Fruit fly (Drosophila melanogaster): ENCODE data around the gene CG14453.
"Not testable (repeated sequence)": the region's sequence is repeated elsewhere in the genome, so short reads cannot be mapped to it uniquely, and the experiment has no call there.

Gene CG14453

dm6 chr3L:22680932-22681331 lies 13.0 kb upstream of the CG14453 start:
- TF ChIP-seq bab1 (GFP tag; optimal IDR thresholded peaks at IDR 0.05) (no peak), cic (GFP tag; optimal IDR thresholded peaks at IDR 0.05) (no peak), CG7045 (GFP tag; optimal IDR thresholded peaks at IDR 0.05) (no peak), tj (GFP tag; optimal IDR thresholded peaks at IDR 0.05) (no peak), kay (GFP tag; ENCODE audit: borderline replicate concordance) (no peak)

dm6 chr3L:22686987-22687386 lies 6.9 kb upstream of the CG14453 start, which contains the start of the genes CG14455 and CG14456:
CG14455 (minus strand) TSS chr3L:22687087.
CG14456 (plus strand) TSS chr3L:22687222.
- no peak for TF ChIP-seq bab1 (GFP tag; optimal IDR thresholded peaks at IDR 0.05)
- no peak for TF ChIP-seq CG11617 (GFP tag; optimal IDR thresholded peaks at IDR 0.05)
- TF ChIP-seq cnc (optimal IDR thresholded peaks at IDR 0.05): no peak

dm6 chr3L:22692428-22692827 lies 1.5 kb upstream of the CG14453 start, which contains the start of gene CG14454:
CG14454 (minus strand) TSS chr3L:22692528.
- TF ChIP-seq cnc (optimal IDR thresholded peaks at IDR 0.05); cic (GFP tag; optimal IDR thresholded peaks at IDR 0.05); CG33017 (tag; optimal IDR thresholded peaks at IDR 0.05): not testable (repeated sequence)

dm6 chr3L:22695653-22696052 lies 1.8 kb downstream of the CG14453 start, which contains the start of gene CG14452:
CG14452 (plus strand) TSS chr3L:22695953.
- TF ChIP-seq Clk (GFP tag; optimal IDR thresholded peaks at IDR 0.05) (no peak), cnc (optimal IDR thresholded peaks at IDR 0.05) (no peak), CG7045 (GFP tag; optimal IDR thresholded peaks at IDR 0.05) (no peak), kay (GFP tag; ENCODE audit: borderline replicate concordance) (no peak), Mnt (GFP tag; optimal IDR thresholded peaks at IDR 0.05) (no peak), CG12768 (GFP tag; optimal IDR thresholded peaks at IDR 0.05) (no peak), CG11617 (GFP tag; optimal IDR thresholded peaks at IDR 0.05) (no peak), CG5204 (GFP tag; optimal IDR thresholded peaks at IDR 0.05) (no peak), CG14711 (tag; optimal IDR thresholded peaks at IDR 0.05) (no peak), Crg-1 (GFP tag; optimal IDR thresholded peaks at IDR 0.05) (no peak)

dm6 chr3L:22696930-22697329 lies 3.0 kb downstream of the CG14453 start, which contains the start of gene CG32453:
CG32453 (plus strand) TSS chr3L:22697230.
- TF ChIP-seq cnc (optimal IDR thresholded peaks at IDR 0.05); CG14711 (tag; optimal IDR thresholded peaks at IDR 0.05); kay (GFP tag; ENCODE audit: borderline replicate concordance): not testable (repeated sequence)

- TF ChIP-seq CG33017 (tag; optimal IDR thresholded peaks at IDR 0.05): no peak
- TF ChIP-seq CG14711 (tag; optimal IDR thresholded peaks at IDR 0.05): no peak
- no peak for TF ChIP-seq CG7101 (tag; optimal IDR thresholded peaks at IDR 0.05)
- TF ChIP-seq Hr96 (GFP tag; optimal IDR thresholded peaks at IDR 0.05): no peak
- TF ChIP-seq tj (GFP tag; optimal IDR thresholded peaks at IDR 0.05): no peak
- TF ChIP-seq bab1 (GFP tag; optimal IDR thresholded peaks at IDR 0.05): no peak
- no peak for TF ChIP-seq pad (GFP tag; optimal IDR thresholded peaks at IDR 0.05)
- no peak for TF ChIP-seq Clk (GFP tag; optimal IDR thresholded peaks at IDR 0.05)
- no peak for TF ChIP-seq cic (GFP tag; optimal IDR thresholded peaks at IDR 0.05)
- no peak for TF ChIP-seq CG12768 (GFP tag; optimal IDR thresholded peaks at IDR 0.05)
- TF ChIP-seq cnc (optimal IDR thresholded peaks at IDR 0.05): no peak
- TF ChIP-seq ovo (GFP tag; optimal IDR thresholded peaks at IDR 0.05): no peak
- no peak for TF ChIP-seq toe (GFP tag; optimal IDR thresholded peaks at IDR 0.05)
- TF ChIP-seq CG7045 (GFP tag; optimal IDR thresholded peaks at IDR 0.05): no peak
- TF ChIP-seq Crg-1 (GFP tag; optimal IDR thresholded peaks at IDR 0.05): no peak
- no peak for TF ChIP-seq Mnt (GFP tag; optimal IDR thresholded peaks at IDR 0.05)
- no peak for TF ChIP-seq kay (GFP tag; ENCODE audit: borderline replicate concordance)
- TF ChIP-seq CG5204 (GFP tag; optimal IDR thresholded peaks at IDR 0.05): no peak
- TF ChIP-seq CG1620 (GFP tag; optimal IDR thresholded peaks at IDR 0.05): no peak
- no peak for TF ChIP-seq CG11617 (GFP tag; optimal IDR thresholded peaks at IDR 0.05)
These were observed 5.2 kb downstream of the CG14453 start, which contains the start of gene CG45116 for dm6 chr3L:22699133-22699532. CG45116 (plus strand) TSS chr3L:22699433.

dm6 chr3L:22711855-22712254 lies 18.0 kb downstream of the CG14453 start, which contains the start of gene CG11370:
CG11370 (plus strand) TSS chr3L:22712155.
- TF ChIP-seq CG12768 (GFP tag; optimal IDR thresholded peaks at IDR 0.05) (no peak), ovo (GFP tag; optimal IDR thresholded peaks at IDR 0.05) (no peak), cnc (optimal IDR thresholded peaks at IDR 0.05) (no peak), CG7045 (GFP tag; optimal IDR thresholded peaks at IDR 0.05) (no peak), CG14711 (tag; optimal IDR thresholded peaks at IDR 0.05) (no peak), tj (GFP tag; optimal IDR thresholded peaks at IDR 0.05) (no peak), Mnt (GFP tag; optimal IDR thresholded peaks at IDR 0.05) (no peak), CG1620 (GFP tag; optimal IDR thresholded peaks at IDR 0.05) (no peak), kay (GFP tag; ENCODE audit: borderline replicate concordance) (no peak), CG5204 (GFP tag; optimal IDR thresholded peaks at IDR 0.05) (no peak), CG33017 (tag; optimal IDR thresholded peaks at IDR 0.05) (no peak), CG11617 (GFP tag; optimal IDR thresholded peaks at IDR 0.05) (no peak), toe (GFP tag; optimal IDR thresholded peaks at IDR 0.05) (no peak), pad (GFP tag; optimal IDR thresholded peaks at IDR 0.05) (no peak), Crg-1 (GFP tag; optimal IDR thresholded peaks at IDR 0.05) (no peak), CG7101 (tag; optimal IDR thresholded peaks at IDR 0.05) (no peak), Hr96 (GFP tag; optimal IDR thresholded peaks at IDR 0.05) (no peak), bab1 (GFP tag; optimal IDR thresholded peaks at IDR 0.05) (no peak), Clk (GFP tag; optimal IDR thresholded peaks at IDR 0.05) (no peak)

Data from whole organism, adult.